Fruit fly (Drosophila melanogaster) whole organism, embryonic: ENCODE measurements around the gene nmo.

Experiments used
- Atf6 ChIP-seq: fragments of 200-800 bp; sonication (Bioruptor generic); IDR thresholded peaks from 2 replicates; pipeline ENCODE4 v1.3.6; 2022; ENCODE audit warnings: missing biosample characterization, missing genetic modification characterization
- CG10462 ChIP-seq: fragments of 200-800 bp; sonication (Bioruptor generic); optimal IDR thresholded peaks from 2 replicates; lab custom pipeline; 2016; ENCODE audit warnings: missing biosample characterization, missing genetic modification characterization
- CG13424 ChIP-seq: fragments of 200-800 bp; sonication (Bioruptor generic); optimal IDR thresholded peaks from 2 replicates; lab custom pipeline; 2019; ENCODE audit warnings: missing biosample characterization, mild to moderate bottlenecking, missing genetic modification characterization, moderate library complexity
- CG13624 ChIP-seq: fragments of 200-800 bp; sonication (Bioruptor generic); optimal IDR thresholded peaks from 2 replicates; lab custom pipeline; 2016; ENCODE audit warnings: missing biosample characterization, missing genetic modification characterization
- CG1529 ChIP-seq: fragments of 200-800 bp; sonication (Bioruptor generic); optimal IDR thresholded peaks from 3 replicates; lab custom pipeline; 2018; ENCODE audit warnings: missing biosample characterization, missing genetic modification characterization
- CG16863 ChIP-seq: fragments of 200-800 bp; sonication (Bioruptor generic); optimal IDR thresholded peaks from 3 replicates; lab custom pipeline; 2016; ENCODE audit warnings: missing biosample characterization, missing genetic modification characterization
- CG17829 ChIP-seq: fragments of 200-800 bp; optimal IDR thresholded peaks from 2 replicates; lab custom pipeline; 2019; ENCODE audit warnings: missing biosample characterization, mild to moderate bottlenecking, missing genetic modification characterization, moderate library complexity
- CG18011 ChIP-seq: fragments of 200-800 bp; sonication (Bioruptor generic); optimal IDR thresholded peaks from 2 replicates; lab custom pipeline; 2017; ENCODE audit warnings: missing biosample characterization, missing genetic modification characterization, mild to moderate bottlenecking, moderate library complexity, missing genotype
- CG2678 ChIP-seq: fragments of 200-800 bp; sonication (Bioruptor generic); optimal IDR thresholded peaks from 3 replicates; lab custom pipeline; 2019; ENCODE audit warnings: missing biosample characterization, mild to moderate bottlenecking, missing genetic modification characterization, moderate library complexity
- CG2889 ChIP-seq: fragments of 200-800 bp; sonication (Bioruptor generic); IDR thresholded peaks from 3 replicates; pipeline ENCODE4 v1.3.6; 2022; ENCODE audit warnings: missing biosample characterization, missing genetic modification characterization
- CG32767 ChIP-seq: fragments of 200-800 bp; sonication (Bioruptor generic); IDR thresholded peaks from 2 replicates; pipeline ENCODE4 v1.3.6; 2022; ENCODE audit warnings: missing biosample characterization, missing genetic modification characterization
- CG3995 ChIP-seq: fragments of 200-800 bp; sonication (Bioruptor generic); optimal IDR thresholded peaks from 3 replicates; lab custom pipeline; 2016; ENCODE audit warnings: missing biosample characterization, missing genetic modification characterization
- CG4854 ChIP-seq: fragments of 200-800 bp; sonication (Bioruptor generic); optimal IDR thresholded peaks from 2 replicates; lab custom pipeline; 2016; ENCODE audit warnings: missing biosample characterization, missing genetic modification characterization, inconsistent platforms
- CG6654 ChIP-seq: fragments of 200-800 bp; sonication (Bioruptor generic); optimal IDR thresholded peaks from 2 replicates; lab custom pipeline; 2017; ENCODE audit warnings: missing biosample characterization, mild to moderate bottlenecking, missing genetic modification characterization
- CG7357 ChIP-seq: fragments of 200-800 bp; sonication (Bioruptor generic); IDR thresholded peaks from 3 replicates; pipeline ENCODE4 v1.3.6; 2022; ENCODE audit warnings: missing biosample characterization, missing genetic modification characterization
- CG9727 ChIP-seq: fragments of 200-800 bp; sonication (Bioruptor generic); optimal IDR thresholded peaks from 3 replicates; lab custom pipeline; 2017; ENCODE audit warnings: missing biosample characterization, mild to moderate bottlenecking, missing genetic modification characterization
- CG9876 ChIP-seq: fragments of 200-800 bp; sonication (Bioruptor generic); optimal IDR thresholded peaks from 2 replicates; lab custom pipeline; 2016; ENCODE audit warnings: missing biosample characterization, missing genetic modification characterization
- Dll ChIP-seq: fragments of 200-800 bp; sonication (Bioruptor generic); IDR thresholded peaks from 4 replicates; pipeline ENCODE4 v1.3.6; 2022; ENCODE audit warnings: missing biosample characterization, missing genetic modification characterization; ENCODE audit not compliant: partially characterized antibody
- Ets65A ChIP-seq: fragments of 200-800 bp; sonication (Bioruptor generic); peaks from one replicate; lab custom pipeline; 2016; ENCODE audit warnings: missing biosample characterization, missing genetic modification characterization
- Fer1 ChIP-seq: fragments of 200-800 bp; sonication (Bioruptor generic); optimal IDR thresholded peaks from 2 replicates; lab custom pipeline; 2017; ENCODE audit warnings: missing biosample characterization, mild to moderate bottlenecking, missing genetic modification characterization
- HmgZ ChIP-seq: fragments of 200-800 bp; sonication (Bioruptor generic); optimal IDR thresholded peaks from 2 replicates; lab custom pipeline; 2018; ENCODE audit warnings: missing biosample characterization, mild to moderate bottlenecking, missing genetic modification characterization
- Hmr ChIP-seq: fragments of 200-800 bp; sonication (Bioruptor generic); optimal IDR thresholded peaks from 3 replicates; lab custom pipeline; 2017; ENCODE audit warnings: mild to moderate bottlenecking, missing biosample characterization, missing genetic modification reagents, missing genetic modification characterization
- Lhr ChIP-seq: fragments of 200-800 bp; sonication (Bioruptor generic); optimal IDR thresholded peaks from 3 replicates; lab custom pipeline; 2017; ENCODE audit warnings: mild to moderate bottlenecking, missing biosample characterization, missing genetic modification reagents, missing genetic modification characterization
- Lpt ChIP-seq: fragments of >200 bp; optimal IDR thresholded peaks from 2 replicates; lab custom pipeline; 2018; ENCODE audit warnings: missing biosample characterization, missing genetic modification characterization
- Mrtf ChIP-seq: fragments of 200-800 bp; sonication (Bioruptor generic); IDR thresholded peaks from 3 replicates; pipeline ENCODE4 v1.3.6; 2022; ENCODE audit warnings: missing biosample characterization, missing genetic modification characterization
- NC2α ChIP-seq: fragments of 200-800 bp; sonication (Bioruptor generic); optimal IDR thresholded peaks from 2 replicates; lab custom pipeline; 2016; ENCODE audit warnings: missing biosample characterization, missing genetic modification characterization
- NK7.1 ChIP-seq: fragments of 200-800 bp; sonication (Bioruptor generic); optimal IDR thresholded peaks from 3 replicates; lab custom pipeline; 2016; ENCODE audit warnings: missing biosample characterization, missing genetic modification characterization
- Nf-YA ChIP-seq: fragments of 200-800 bp; sonication (Bioruptor generic); IDR thresholded peaks from 2 replicates; pipeline ENCODE4 v1.3.6; 2022; ENCODE audit warnings: missing biosample characterization, missing genetic modification characterization
- Nf-YC ChIP-seq: fragments of 200-800 bp; optimal IDR thresholded peaks from 3 replicates; lab custom pipeline; 2019; ENCODE audit warnings: missing biosample characterization, mild to moderate bottlenecking, missing genetic modification characterization, moderate library complexity
- Oaz ChIP-seq: fragments of 200-800 bp; sonication (Bioruptor generic); IDR thresholded peaks from 2 replicates; pipeline ENCODE4 v1.3.6; 2022; ENCODE audit warnings: missing biosample characterization, missing genetic modification characterization
- Ptx1 ChIP-seq: fragments of 200-800 bp; sonication (Bioruptor generic); IDR thresholded peaks from 2 replicates; pipeline ENCODE4 v1.3.6; 2022; ENCODE audit warnings: missing biosample characterization, missing genetic modification characterization
- Sry-δ ChIP-seq: fragments of 200-800 bp; sonication (Bioruptor generic); optimal IDR thresholded peaks from 2 replicates; lab custom pipeline; 2016; ENCODE audit warnings: missing biosample characterization, missing genetic modification characterization
- TFAM ChIP-seq: fragments of 200-800 bp; sonication (Bioruptor generic); optimal IDR thresholded peaks from 2 replicates; lab custom pipeline; 2017; ENCODE audit warnings: missing biosample characterization, missing genetic modification characterization, inconsistent platforms
- Trl ChIP-seq, 3 experiments: fragments of >200 bp in 2 of 3; fragments of 200-800 bp in 1 of 3; sonication (Bioruptor generic) in 1 of 3; optimal IDR thresholded peaks; 2 replicates in 1 of 3; 3 replicates in 2 of 3; lab custom pipeline; 2016 to 2017; ENCODE audit warnings: missing biosample characterization in 1 of 3, missing genetic modification characterization in 1 of 3
- YL-1 ChIP-seq: fragments of 200-800 bp; sonication (Bioruptor generic); optimal IDR thresholded peaks from 3 replicates; lab custom pipeline; 2017; ENCODE audit warnings: missing biosample characterization, mild to moderate bottlenecking, missing genetic modification characterization
- abd-A ChIP-seq: fragments of 200-800 bp; sonication (Bioruptor generic); optimal IDR thresholded peaks from 3 replicates; lab custom pipeline; 2019; ENCODE audit warnings: missing biosample characterization, mild to moderate bottlenecking, missing genetic modification characterization, moderate library complexity
- cg ChIP-seq: fragments of 200-800 bp; sonication (Bioruptor generic); optimal IDR thresholded peaks from 3 replicates; lab custom pipeline; 2019; ENCODE audit warnings: missing biosample characterization, mild to moderate bottlenecking, missing genetic modification characterization, moderate library complexity
- cwo ChIP-seq: fragments of 200-800 bp; sonication (Bioruptor generic); optimal IDR thresholded peaks from 3 replicates; lab custom pipeline; 2017; ENCODE audit warnings: missing biosample characterization, missing genetic modification characterization, mild to moderate bottlenecking, moderate library complexity, missing genetic modification reagents
- dati ChIP-seq: fragments of 200-800 bp; sonication (Bioruptor generic); IDR thresholded peaks from 2 replicates; pipeline ENCODE4 v1.3.6; 2022; ENCODE audit warnings: missing biosample characterization, missing genetic modification characterization
- grau ChIP-seq: fragments of 200-800 bp; optimal IDR thresholded peaks from 3 replicates; lab custom pipeline; 2019; ENCODE audit warnings: missing biosample characterization, mild to moderate bottlenecking, missing genetic modification characterization, moderate library complexity
- ham ChIP-seq: fragments of 200-800 bp; sonication (Bioruptor generic); IDR thresholded peaks from 2 replicates; pipeline ENCODE4 v1.3.6; 2022; ENCODE audit warnings: missing biosample characterization, missing genetic modification characterization
- klu ChIP-seq: fragments of 200-800 bp; sonication (Bioruptor generic); IDR thresholded peaks from 2 replicates; pipeline ENCODE4 v1.3.6; 2022; ENCODE audit warnings: missing biosample characterization, missing genetic modification characterization
- lmd ChIP-seq: fragments of 200-800 bp; sonication (Bioruptor generic); IDR thresholded peaks from 2 replicates; pipeline ENCODE4 v1.3.6; 2022; ENCODE audit warnings: missing biosample characterization, missing genetic modification characterization
- pnt ChIP-seq: fragments of 200-800 bp; sonication (Bioruptor generic); optimal IDR thresholded peaks from 3 replicates; lab custom pipeline; 2016; ENCODE audit warnings: missing biosample characterization, missing genetic modification characterization
- stc ChIP-seq: fragments of 200-800 bp; sonication (Bioruptor generic); IDR thresholded peaks from 2 replicates; pipeline ENCODE4 v1.3.6; 2022; ENCODE audit warnings: missing biosample characterization, missing genetic modification characterization
- tgo ChIP-seq: fragments of 200-800 bp; sonication (Bioruptor generic); IDR thresholded peaks from 3 replicates; pipeline ENCODE4 v1.3.6; 2022; ENCODE audit warnings: missing biosample characterization, missing genetic modification characterization
- trh ChIP-seq: fragments of 200-800 bp; sonication (Bioruptor generic); optimal IDR thresholded peaks from 2 replicates; lab custom pipeline; 2016; ENCODE audit warnings: missing biosample characterization, missing genetic modification characterization
- tx ChIP-seq: fragments of 200-800 bp; sonication (Bioruptor generic); optimal IDR thresholded peaks from 2 replicates; lab custom pipeline; 2016; ENCODE audit warnings: missing biosample characterization, missing genetic modification characterization
- vvl ChIP-seq: fragments of 200-800 bp; sonication (Bioruptor generic); IDR thresholded peaks from 2 replicates; pipeline ENCODE4 v1.3.6; 2022; ENCODE audit warnings: missing biosample characterization, missing genetic modification characterization
- zen ChIP-seq: fragments of 200-800 bp; sonication (Bioruptor generic); optimal IDR thresholded peaks from 3 replicates; lab custom pipeline; 2018; ENCODE audit warnings: missing biosample characterization, mild to moderate bottlenecking, missing genetic modification characterization, moderate library complexity
- zf30C ChIP-seq: fragments of 200-800 bp; sonication (Bioruptor generic); optimal IDR thresholded peaks from 3 replicates; lab custom pipeline; 2018; ENCODE audit warnings: missing biosample characterization, mild to moderate bottlenecking, missing genetic modification characterization

Gene nmo

dm6 chr3L:7976081-7976483 lies 2.8 kb upstream of the nmo start, which contains the start of the genes HP4 and CG8209 (continued):
- TF ChIP-seq Hmr (GFP tag; lab: Kevin White, UChicago) (peak; percentile 88), cg (GFP tag; lab: Kevin White, UChicago) (no peak), Sry-δ (GFP tag; lab: Kevin White, UChicago) (peak; percentile 68), Ets65A (GFP tag; lab: Kevin White, UChicago) (peak; percentile 97), Atf6 (GFP tag; lab: Robert Waterston, UW) (peak; percentile 75), stc (GFP tag; lab: Robert Waterston, UW) (peak; percentile 87), cwo (GFP tag; lab: Kevin White, UChicago) (peak; percentile 65), Nf-YC (tag; lab: Kevin White, UChicago) (peak; percentile 77), YL-1 (GFP tag; lab: Kevin White, UChicago) (peak; percentile 77), klu (GFP tag; lab: Robert Waterston, UW) (peak; percentile 64; the same call in 1 of the 2 replicates), CG13424 (tag; lab: Kevin White, UChicago) (peak; percentile 87), grau (tag; lab: Kevin White, UChicago) (peak; percentile 85), Fer1 (GFP tag; lab: Kevin White, UChicago) (peak; percentile 87), CG17829 (tag; lab: Kevin White, UChicago) (peak; percentile 90), zen (tag; lab: Kevin White, UChicago) (peak; percentile 58), Lhr (peak; percentile 36), CG9727 (GFP tag; lab: Kevin White, UChicago) (peak; percentile 83), CG4854 (peak; percentile 56), abd-A (tag; lab: Kevin White, UChicago) (no peak), CG2678 (tag; lab: Kevin White, UChicago) (peak; percentile 88), Oaz (GFP tag; lab: Robert Waterston, UW) (peak; percentile 34; the same call in 1 of the 2 replicates), Nf-YA (GFP tag; lab: Robert Waterston, UW) (peak; percentile 49; the same call in 1 of the 2 replicates), Dll (GFP tag; lab: Robert Waterston, UW) (peak; percentile 99), Lpt (GFP tag; lab: Kevin White, UChicago) (no peak), NC2α (GFP tag; lab: Kevin White, UChicago) (no peak), Ptx1 (peak; percentile 93), zf30C (peak; percentile 99), CG6654 (GFP tag; lab: Kevin White, UChicago) (peak; percentile 19), NK7.1 (GFP tag; lab: Kevin White, UChicago) (peak; percentile 42), CG16863 (GFP tag; lab: Kevin White, UChicago) (peak; percentile 18), CG18011 (GFP tag; lab: Kevin White, UChicago) (peak; percentile 59), lmd (GFP tag; lab: Robert Waterston, UW) (peak; percentile 85), TFAM (GFP tag; lab: Kevin White, UChicago) (no peak), pnt (peak; percentile 38), tx (peak; percentile 1), Mrtf (GFP tag; lab: Robert Waterston, UW) (peak; percentile 56; the same call in 1 of the 3 replicates), HmgZ (tag; lab: Kevin White, UChicago) (peak; percentile 78), trh (GFP tag; lab: Kevin White, UChicago) (peak; percentile 47), CG10462 (GFP tag; lab: Kevin White, UChicago) (peak; percentile 49), CG2889 (GFP tag; lab: Robert Waterston, UW) (peak; percentile 72; the same call in 2 of the 3 replicates), dati (no peak), CG32767 (GFP tag; lab: Robert Waterston, UW) (peak; percentile 66), CG3995 (GFP tag; lab: Kevin White, UChicago) (peak; percentile 29), CG9876 (no peak), CG1529 (GFP tag; lab: Kevin White, UChicago) (peak; percentile 26), vvl (GFP tag; lab: Robert Waterston, UW) (peak; percentile 95), Trl (optimal IDR thresholded peaks at IDR 0.05; lab: Kevin White, UChicago) (no peak), Trl (GFP tag; optimal IDR thresholded peaks at IDR 0.05; lab: Kevin White, UChicago) (peak; percentile 68), CG7357 (GFP tag; lab: Robert Waterston, UW) (peak; percentile 72), tgo (GFP tag; lab: Robert Waterston, UW) (peak; percentile 92), ham (GFP tag; lab: Robert Waterston, UW) (no peak), CG13624 (GFP tag; lab: Kevin White, UChicago) (peak; percentile 50)
